Fruit fly (Drosophila melanogaster) whole organism, prepupa: ENCODE data around the gene CG5359.

Experiments used
- CG15336 ChIP-seq: fragments of 200-800 bp; sonication (Bioruptor generic); IDR thresholded peaks from 2 replicates; pipeline ENCODE4 v1.3.6; 2022; ENCODE audit warnings: missing biosample characterization, missing genetic modification characterization
- Eip78C ChIP-seq: fragments of 200-800 bp; sonication (Bioruptor generic); peaks from one replicate; lab custom pipeline; 2016; ENCODE audit warnings: missing biosample characterization, missing genetic modification characterization

DNA sequence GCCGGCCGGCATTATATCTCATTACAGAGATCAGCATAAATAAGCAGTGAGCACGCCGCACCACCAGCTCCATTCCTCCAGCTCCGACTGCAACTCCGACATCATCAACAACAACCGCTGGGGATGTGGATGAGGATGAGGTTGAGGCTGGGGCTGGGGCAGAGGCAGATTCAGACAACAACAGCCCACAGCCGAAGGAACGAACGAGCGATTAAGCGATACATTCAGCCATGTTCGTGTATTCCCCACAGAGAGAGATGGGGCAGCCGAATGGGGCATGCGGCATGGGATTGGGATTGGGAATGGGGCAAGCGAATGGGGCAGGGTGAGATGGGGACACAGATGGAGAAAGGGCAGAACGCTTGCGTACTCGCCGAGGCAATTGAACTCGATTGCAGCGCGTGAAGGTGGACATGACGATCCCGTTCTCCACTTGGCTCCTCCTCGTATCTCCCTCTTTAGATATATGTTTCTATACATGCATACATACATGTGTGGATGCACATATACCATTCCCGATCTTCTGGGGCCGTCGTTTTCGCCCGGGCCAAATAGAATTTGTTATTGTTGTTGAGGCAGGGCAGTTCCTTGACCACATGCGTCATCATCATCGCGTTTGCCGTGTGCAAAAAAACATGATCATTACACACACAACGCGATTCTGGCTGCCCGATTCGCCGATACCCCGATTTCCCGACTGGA is 36.3 kb downstream of the CG5359 start:
- peak; percentile 17 for TF ChIP-seq Eip78C (GFP tag; lab: Kevin White, UChicago)
- no peak for TF ChIP-seq CG15336
